ENCODE assay signal across 1 fruit fly cellular context in the genomic region with DNA sequence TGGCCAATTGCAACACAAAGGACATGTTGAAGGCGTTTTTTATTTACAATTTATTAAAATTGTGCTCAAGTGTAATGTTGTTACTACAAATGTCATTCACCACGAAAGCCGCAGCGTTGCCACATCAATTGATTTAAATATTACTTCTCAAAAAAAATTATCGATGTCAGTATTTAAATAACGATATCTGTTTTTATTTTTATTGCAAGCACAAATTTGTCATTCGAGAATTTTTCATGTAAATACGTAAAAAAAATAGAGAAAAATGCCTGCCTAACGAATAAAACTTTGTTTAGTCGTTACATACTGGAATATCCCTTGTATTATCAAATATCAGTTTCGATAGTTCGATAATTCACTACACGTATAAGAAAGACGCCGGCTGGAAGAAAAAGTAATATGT.
TF ChIP-seq lines count a peak whose summit lies in the region.

TSS of gene mRpS18A (minus strand) at position 110 of the 403 bp plus-strand sequence.
TSS of gene CG31460 (plus strand) at position 190 of the 403 bp plus-strand sequence.

TF ChIP-seq in whole organism, embryonic, 481 proteins besides CTCF, POLR2A, EP300 and RAD21 (continued from another document):
- TF ChIP-seq CG6272 (GFP tag; IDR thresholded peaks at IDR 0.05; lab: Robert Waterston, UW), result no peak
- TF ChIP-seq CG13287 (GFP tag; IDR thresholded peaks at IDR 0.05; lab: Robert Waterston, UW; ENCODE audit: partially characterized antibody), result peak; percentile 86
- TF ChIP-seq ac (GFP tag; optimal IDR thresholded peaks at IDR 0.05; lab: Kevin White, UChicago), result no peak
- peak; percentile 8 for TF ChIP-seq CG9609 (GFP tag; optimal IDR thresholded peaks at IDR 0.05; lab: Kevin White, UChicago)
- peak; percentile 64; the same call in 2 of the 3 replicates for TF ChIP-seq vnd (GFP tag; IDR thresholded peaks at IDR 0.05; lab: Robert Waterston, UW; ENCODE audit: partially characterized antibody)
- TF ChIP-seq Stat92E (GFP tag; optimal IDR thresholded peaks at IDR 0.05; lab: Kevin White, UChicago), result no peak
- TF ChIP-seq klu (GFP tag; IDR thresholded peaks at IDR 0.05; lab: Robert Waterston, UW), result no peak
- 0 out of 2 replicates have a peak, but pooled peaks have one; percentile 9 for TF ChIP-seq CG10366 (GFP tag; IDR thresholded peaks at IDR 0.05; lab: Robert Waterston, UW)
- no peak for TF ChIP-seq CG6175 (GFP tag; IDR thresholded peaks at IDR 0.05; lab: Robert Waterston, UW)
- no peak for TF ChIP-seq Tbp (GFP tag; optimal IDR thresholded peaks at IDR 0.05; lab: Kevin White, UChicago)
- no peak for TF ChIP-seq ash1 (GFP tag; optimal IDR thresholded peaks at IDR 0.05; lab: Kevin White, UChicago)
- no peak for TF ChIP-seq CG1832 (GFP tag; optimal IDR thresholded peaks at IDR 0.05; lab: Kevin White, UChicago)
- peak; percentile 57 for TF ChIP-seq CG16813 (GFP tag; IDR thresholded peaks at IDR 0.05; lab: Robert Waterston, UW; ENCODE audit: partially characterized antibody)
- no peak for TF ChIP-seq Lpt (GFP tag; optimal IDR thresholded peaks at IDR 0.05; lab: Kevin White, UChicago)
- TF ChIP-seq CG3281 (GFP tag; optimal IDR thresholded peaks at IDR 0.05; lab: Kevin White, UChicago), result no peak
- no peak for TF ChIP-seq NC2β (GFP tag; optimal IDR thresholded peaks at IDR 0.05; lab: Kevin White, UChicago)
- no peak for TF ChIP-seq peb (GFP tag; IDR thresholded peaks at IDR 0.05; lab: Robert Waterston, UW)
- TF ChIP-seq Hr51 (GFP tag; optimal IDR thresholded peaks at IDR 0.05; lab: Kevin White, UChicago), result no peak
- no peak for TF ChIP-seq wor (GFP tag; IDR thresholded peaks at IDR 0.05; lab: Robert Waterston, UW)
- TF ChIP-seq pum (GFP tag; optimal IDR thresholded peaks at IDR 0.05; lab: Kevin White, UChicago), result no peak
- TF ChIP-seq phol (tag; optimal IDR thresholded peaks at IDR 0.05; lab: Kevin White, UChicago), result peak; percentile 64
- no peak for TF ChIP-seq CG8388 (GFP tag; optimal IDR thresholded peaks at IDR 0.05; lab: Kevin White, UChicago)
- TF ChIP-seq aop (GFP tag; IDR thresholded peaks at IDR 0.05; lab: Robert Waterston, UW), result no peak
- TF ChIP-seq CG30431 (GFP tag; optimal IDR thresholded peaks at IDR 0.05; lab: Kevin White, UChicago), result no peak
- TF ChIP-seq CkIIα-i1 (GFP tag; IDR thresholded peaks at IDR 0.05; lab: Robert Waterston, UW), result no peak
- TF ChIP-seq toy (GFP tag; IDR thresholded peaks at IDR 0.05; lab: Robert Waterston, UW), result no peak
- TF ChIP-seq grau (tag; optimal IDR thresholded peaks at IDR 0.05; lab: Kevin White, UChicago), result no peak
- TF ChIP-seq stc (GFP tag; IDR thresholded peaks at IDR 0.05; lab: Robert Waterston, UW), result no peak
- TF ChIP-seq disco-r (GFP tag; optimal IDR thresholded peaks at IDR 0.05; lab: Kevin White, UChicago), result no peak
- no peak for TF ChIP-seq corto (GFP tag; optimal IDR thresholded peaks at IDR 0.05; lab: Kevin White, UChicago)
- TF ChIP-seq pfk (GFP tag; optimal IDR thresholded peaks at IDR 0.05; lab: Kevin White, UChicago), result no peak
- TF ChIP-seq gt (GFP tag; IDR thresholded peaks at IDR 0.05; lab: Robert Waterston, UW), result no peak
- TF ChIP-seq CG3838 (GFP tag; optimal IDR thresholded peaks at IDR 0.05; lab: Kevin White, UChicago), result no peak
- TF ChIP-seq ase (GFP tag; IDR thresholded peaks at IDR 0.05; lab: Robert Waterston, UW), result no peak
- no peak for TF ChIP-seq run (tag; optimal IDR thresholded peaks at IDR 0.05; lab: Kevin White, UChicago)
- TF ChIP-seq her (GFP tag; optimal IDR thresholded peaks at IDR 0.05; lab: Kevin White, UChicago), result no peak
- TF ChIP-seq Sry-β (GFP tag; optimal IDR thresholded peaks at IDR 0.05; lab: Kevin White, UChicago), result no peak
- TF ChIP-seq bcd (GFP tag; optimal IDR thresholded peaks at IDR 0.05; lab: Kevin White, UChicago), result no peak
- TF ChIP-seq HLHmδ (GFP tag; optimal IDR thresholded peaks at IDR 0.05; lab: Kevin White, UChicago), result no peak
- TF ChIP-seq Hey (tag; optimal IDR thresholded peaks at IDR 0.05; lab: Kevin White, UChicago), result no peak
- TF ChIP-seq CG11093 (GFP tag; IDR thresholded peaks at IDR 0.05; lab: Robert Waterston, UW), result no peak
- no peak for TF ChIP-seq cg (GFP tag; optimal IDR thresholded peaks at IDR 0.05; lab: Kevin White, UChicago)
- no peak for TF ChIP-seq ssp (GFP tag; IDR thresholded peaks at IDR 0.05; lab: Robert Waterston, UW)
- TF ChIP-seq Sox100B (GFP tag; optimal IDR thresholded peaks at IDR 0.05; lab: Kevin White, UChicago), result no peak
- TF ChIP-seq TFAM (GFP tag; optimal IDR thresholded peaks at IDR 0.05; lab: Kevin White, UChicago), result no peak
- peak; percentile 70 for TF ChIP-seq CG34224 (GFP tag; IDR thresholded peaks at IDR 0.05; lab: Robert Waterston, UW; ENCODE audit: partially characterized antibody)
- no peak for TF ChIP-seq Sin3A (optimal IDR thresholded peaks at IDR 0.05; lab: Kevin White, UChicago)
- no peak for TF ChIP-seq pan (optimal IDR thresholded peaks at IDR 0.05; lab: Kevin White, UChicago)
- peak in 1 of 2 experiments; percentile 22 for TF ChIP-seq pan (GFP tag; optimal IDR thresholded peaks at IDR 0.05 in 1 of 2, IDR thresholded peaks at IDR 0.05 in 1 of 2)
- TF ChIP-seq CG30020 (tag; optimal IDR thresholded peaks at IDR 0.05; lab: Kevin White, UChicago), result peak; percentile 14
- TF ChIP-seq CG31388 (GFP tag; optimal IDR thresholded peaks at IDR 0.05; lab: Kevin White, UChicago), result no peak
- TF ChIP-seq HHEX (GFP tag; optimal IDR thresholded peaks at IDR 0.05; lab: Kevin White, UChicago), result no peak
- no peak for TF ChIP-seq CG12071 (GFP tag; optimal IDR thresholded peaks at IDR 0.05; lab: Kevin White, UChicago)
- no peak for TF ChIP-seq Mad (GFP tag; optimal IDR thresholded peaks at IDR 0.05; lab: Kevin White, UChicago)
- TF ChIP-seq Bteb2 (GFP tag; optimal IDR thresholded peaks at IDR 0.05; lab: Kevin White, UChicago), result no peak
- TF ChIP-seq vfl (GFP tag; optimal IDR thresholded peaks at IDR 0.05; lab: Kevin White, UChicago), result no peak
- no peak for TF ChIP-seq Fer2 (tag; optimal IDR thresholded peaks at IDR 0.05; lab: Kevin White, UChicago)
- TF ChIP-seq CG18599 (GFP tag; optimal IDR thresholded peaks at IDR 0.05; lab: Kevin White, UChicago), result no peak
- TF ChIP-seq CG1602 (GFP tag; optimal IDR thresholded peaks at IDR 0.05; lab: Kevin White, UChicago), result peak; percentile 6
- no peak for TF ChIP-seq CG4404 (GFP tag; IDR thresholded peaks at IDR 0.05; lab: Robert Waterston, UW)
- TF ChIP-seq fu2 (GFP tag; optimal IDR thresholded peaks at IDR 0.05; lab: Kevin White, UChicago), result no peak
- TF ChIP-seq salm (tag; optimal IDR thresholded peaks at IDR 0.05; lab: Kevin White, UChicago), result no peak
- TF ChIP-seq hb (GFP tag; IDR thresholded peaks at IDR 0.05; lab: Robert Waterston, UW; ENCODE audit: partially characterized antibody), result no peak
- no peak for TF ChIP-seq C15 (GFP tag; IDR thresholded peaks at IDR 0.05; lab: Robert Waterston, UW)
- no peak for TF ChIP-seq Usf (GFP tag; optimal IDR thresholded peaks at IDR 0.05; lab: Kevin White, UChicago)
- TF ChIP-seq CG14860 (GFP tag; IDR thresholded peaks at IDR 0.05; lab: Robert Waterston, UW; ENCODE audit: partially characterized antibody), result peak; percentile 54; the same call in 2 of the 3 replicates
- no peak for TF ChIP-seq CG6765 (GFP tag; optimal IDR thresholded peaks at IDR 0.05; lab: Kevin White, UChicago)
- no peak for TF ChIP-seq tap (tag; optimal IDR thresholded peaks at IDR 0.05; lab: Kevin White, UChicago)
- no peak for TF ChIP-seq CG7271 (tag; optimal IDR thresholded peaks at IDR 0.05; lab: Kevin White, UChicago)
- TF ChIP-seq CG33213 (GFP tag; optimal IDR thresholded peaks at IDR 0.05; lab: Kevin White, UChicago), result no peak
- TF ChIP-seq Nf-YB (GFP tag; optimal IDR thresholded peaks at IDR 0.05; lab: Kevin White, UChicago), result no peak
- TF ChIP-seq lmd (GFP tag; IDR thresholded peaks at IDR 0.05; lab: Robert Waterston, UW), result no peak
- no peak for TF ChIP-seq pita (GFP tag; optimal IDR thresholded peaks at IDR 0.05; lab: Kevin White, UChicago)
- TF ChIP-seq gro (GFP tag; optimal IDR thresholded peaks at IDR 0.05; lab: Kevin White, UChicago), result no peak
- no peak for TF ChIP-seq CG3163 (GFP tag; optimal IDR thresholded peaks at IDR 0.05; lab: Kevin White, UChicago)
- no peak for TF ChIP-seq croc (GFP tag; conservative IDR thresholded peaks at IDR 0.05; lab: Robert Waterston, UW)
- TF ChIP-seq dysf (GFP tag; IDR thresholded peaks at IDR 0.05; lab: Robert Waterston, UW), result no peak
- no peak for TF ChIP-seq CG8290 (GFP tag; optimal IDR thresholded peaks at IDR 0.05; lab: Kevin White, UChicago)
- no peak for TF ChIP-seq CG8290 (tag; optimal IDR thresholded peaks at IDR 0.05; lab: Kevin White, UChicago)
- no peak for TF ChIP-seq da (GFP tag; optimal IDR thresholded peaks at IDR 0.05; lab: Kevin White, UChicago)
- TF ChIP-seq Hr78 (GFP tag; optimal IDR thresholded peaks at IDR 0.05; lab: Kevin White, UChicago), result no peak
- no peak for TF ChIP-seq CG1233 (GFP tag; optimal IDR thresholded peaks at IDR 0.05; lab: Kevin White, UChicago)
- TF ChIP-seq CG11560 (tag; IDR thresholded peaks at IDR 0.05; lab: Robert Waterston, UW), result no peak
- peak; percentile 1 for TF ChIP-seq CG9797 (GFP tag; optimal IDR thresholded peaks at IDR 0.05; lab: Kevin White, UChicago)
- TF ChIP-seq BtbVII (GFP tag; optimal IDR thresholded peaks at IDR 0.05; lab: Kevin White, UChicago), result no peak
- no peak for TF ChIP-seq CG6683 (GFP tag; optimal IDR thresholded peaks at IDR 0.05; lab: Kevin White, UChicago)
- TF ChIP-seq Pdp1 (GFP tag; optimal IDR thresholded peaks at IDR 0.05; lab: Kevin White, UChicago), result no peak
- no peak for TF ChIP-seq H15 (GFP tag; IDR thresholded peaks at IDR 0.05; lab: Robert Waterston, UW)
- TF ChIP-seq CG1792 (GFP tag; optimal IDR thresholded peaks at IDR 0.05; lab: Kevin White, UChicago), result no peak
- TF ChIP-seq CG11723 (GFP tag; optimal IDR thresholded peaks at IDR 0.05; lab: Kevin White, UChicago), result no peak
- no peak for TF ChIP-seq Optix (GFP tag; IDR thresholded peaks at IDR 0.05; lab: Robert Waterston, UW)
- peak; percentile 29; the same call in 1 of the 2 replicates for TF ChIP-seq Rfx (GFP tag; IDR thresholded peaks at IDR 0.05; lab: Robert Waterston, UW)
- no peak for TF ChIP-seq CG16779 (GFP tag; IDR thresholded peaks at IDR 0.05; lab: Robert Waterston, UW)
- TF ChIP-seq scrt (GFP tag; optimal IDR thresholded peaks at IDR 0.05; lab: Kevin White, UChicago), result no peak
- no peak for TF ChIP-seq ewg (GFP tag; optimal IDR thresholded peaks at IDR 0.05; lab: Kevin White, UChicago)
- TF ChIP-seq mirr (GFP tag; optimal IDR thresholded peaks at IDR 0.05; lab: Kevin White, UChicago), result no peak
- TF ChIP-seq CG16863 (GFP tag; optimal IDR thresholded peaks at IDR 0.05; lab: Kevin White, UChicago), result no peak
- no peak for TF ChIP-seq CHES-1-like (GFP tag; optimal IDR thresholded peaks at IDR 0.05; lab: Kevin White, UChicago)
- no peak for TF ChIP-seq lbe (GFP tag; optimal IDR thresholded peaks at IDR 0.05; lab: Kevin White, UChicago)
- TF ChIP-seq CG17385 (GFP tag; optimal IDR thresholded peaks at IDR 0.05; lab: Kevin White, UChicago), result no peak
- TF ChIP-seq Doc3 (GFP tag; IDR thresholded peaks at IDR 0.05; lab: Robert Waterston, UW; ENCODE audit: partially characterized antibody), result peak; percentile 85
- TF ChIP-seq ap (GFP tag; IDR thresholded peaks at IDR 0.05; lab: Robert Waterston, UW), result no peak
- peak; percentile 28 for TF ChIP-seq HmgZ (tag; optimal IDR thresholded peaks at IDR 0.05; lab: Kevin White, UChicago)
- TF ChIP-seq gfzf (GFP tag; optimal IDR thresholded peaks at IDR 0.05; lab: Kevin White, UChicago), result peak; percentile 52
- no peak for TF ChIP-seq Side (GFP tag; optimal IDR thresholded peaks at IDR 0.05; lab: Kevin White, UChicago)
- no peak for TF ChIP-seq trh (GFP tag; optimal IDR thresholded peaks at IDR 0.05; lab: Kevin White, UChicago)
- no peak for TF ChIP-seq CG4424 (GFP tag; optimal IDR thresholded peaks at IDR 0.05; lab: Kevin White, UChicago)
- no peak for TF ChIP-seq Jarid2 (GFP tag; optimal IDR thresholded peaks at IDR 0.05; lab: Kevin White, UChicago)
